Worm (Caenorhabditis elegans) whole organism, early embryonic: ENCODE data around the gene col-13.

Experiments used
- B0310.2 ChIP-seq: sonication (generic microtip); optimal IDR thresholded peaks from 2 replicates; lab custom pipeline; 2016; ENCODE audit warnings: mild to moderate bottlenecking, missing genetic modification characterization, missing compliant biosample characterization
- F13C5.2 ChIP-seq: sonication (generic microtip); optimal IDR thresholded peaks from 2 replicates; lab custom pipeline; 2017; ENCODE audit warnings: mild to moderate bottlenecking, missing genetic modification characterization, inconsistent platforms, missing compliant biosample characterization
- aly-1 ChIP-seq: sonication (generic microtip); optimal IDR thresholded peaks from 2 replicates; lab custom pipeline; 2016; ENCODE audit warnings: missing genetic modification characterization, missing compliant biosample characterization
- ama-1 ChIP-seq: fragments of 150-350 bp; optimal IDR thresholded peaks from 2 replicates; lab custom pipeline; 2014
- ceh-13 ChIP-seq: fragments of 200-800 bp; sonication (Bioruptor generic); optimal IDR thresholded peaks from 2 replicates; lab custom pipeline; 2018; ENCODE audit warnings: mild to moderate bottlenecking, missing genetic modification characterization, missing compliant biosample characterization
- ceh-36 ChIP-seq: sonication (generic microtip); optimal IDR thresholded peaks from 2 replicates; lab custom pipeline; 2016; ENCODE audit warnings: missing genetic modification characterization, inconsistent platforms, missing compliant biosample characterization
- ets-7 ChIP-seq: sonication (generic microtip); optimal IDR thresholded peaks from 2 replicates; lab custom pipeline; 2016; ENCODE audit warnings: missing genotype, missing genetic modification characterization, missing compliant biosample characterization
- flt-1 ChIP-seq: fragments of 200-800 bp; sonication (Bioruptor generic); IDR thresholded peaks from 2 replicates; pipeline ENCODE4 v1.3.6; 2022; ENCODE audit warnings: missing genetic modification characterization, missing compliant biosample characterization
- hmbx-1 ChIP-seq: sonication (generic microtip); optimal IDR thresholded peaks from 2 replicates; lab custom pipeline; 2016; ENCODE audit warnings: mild to moderate bottlenecking, missing genetic modification characterization, missing compliant biosample characterization
- hmg-4 ChIP-seq: fragments of 200-800 bp; sonication (Bioruptor generic); optimal IDR thresholded peaks from 2 replicates; lab custom pipeline; 2018; ENCODE audit warnings: mild to moderate bottlenecking, missing genetic modification characterization, missing compliant biosample characterization
- hnd-1 ChIP-seq: sonication (generic microtip); optimal IDR thresholded peaks from 2 replicates; lab custom pipeline; 2016; ENCODE audit warnings: missing genetic modification characterization, missing compliant biosample characterization
- pes-1 ChIP-seq: fragments of 200-800 bp; sonication (Bioruptor generic); IDR thresholded peaks from 2 replicates; pipeline ENCODE4 v1.3.6; 2022; ENCODE audit warnings: missing genetic modification reagents, missing genetic modification characterization, missing compliant biosample characterization
- scrt-1 ChIP-seq: fragments of 200-800 bp; sonication (Bioruptor generic); IDR thresholded peaks from 2 replicates; pipeline ENCODE4 v1.3.6; 2022; ENCODE audit warnings: missing genetic modification characterization, missing compliant biosample characterization
- sea-1 ChIP-seq: fragments of 200-800 bp; sonication (Bioruptor generic); conservative IDR thresholded peaks from 2 replicates; pipeline ENCODE4 v1.3.6; 2022; ENCODE audit warnings: missing genetic modification characterization, missing compliant biosample characterization
- tbx-11 ChIP-seq: fragments of 200-800 bp; sonication (Bioruptor generic); IDR thresholded peaks from 2 replicates; pipeline ENCODE4 v1.3.6; 2022; ENCODE audit warnings: missing genetic modification characterization, missing compliant biosample characterization
- tbx-37 ChIP-seq: fragments of 200-800 bp; sonication (Bioruptor generic); conservative IDR thresholded peaks from 2 replicates; pipeline ENCODE4 v1.3.6; 2022; ENCODE audit warnings: missing genetic modification reagents, missing genetic modification characterization, missing compliant biosample characterization
- tra-4 ChIP-seq: sonication (generic microtip); optimal IDR thresholded peaks from 2 replicates; lab custom pipeline; 2017; ENCODE audit warnings: missing genetic modification characterization, missing compliant biosample characterization

The col-13 gene

DNA sequence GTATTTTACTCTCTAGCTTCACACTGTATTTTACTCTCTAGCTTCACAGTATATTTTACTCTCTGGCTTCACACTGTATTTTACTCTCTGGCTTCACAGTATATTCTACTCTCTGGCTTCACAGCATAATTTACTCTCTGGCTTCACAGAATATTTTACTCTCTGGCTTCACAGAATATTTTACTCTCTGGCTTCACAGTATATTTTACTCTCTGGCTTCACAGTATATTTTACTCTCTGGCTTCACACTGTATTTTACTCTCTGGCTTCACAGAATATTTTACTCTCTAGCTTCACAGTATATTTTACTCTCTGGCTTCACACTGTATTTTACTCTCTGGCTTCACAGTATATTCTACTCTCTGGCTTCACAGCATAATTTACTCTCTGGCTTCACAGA, 28.2 kb upstream of the col-13 start:
- TF ChIP-seq tbx-37 (GFP tag; lab: Robert Waterston, UW) = peak; percentile 40

DNA sequence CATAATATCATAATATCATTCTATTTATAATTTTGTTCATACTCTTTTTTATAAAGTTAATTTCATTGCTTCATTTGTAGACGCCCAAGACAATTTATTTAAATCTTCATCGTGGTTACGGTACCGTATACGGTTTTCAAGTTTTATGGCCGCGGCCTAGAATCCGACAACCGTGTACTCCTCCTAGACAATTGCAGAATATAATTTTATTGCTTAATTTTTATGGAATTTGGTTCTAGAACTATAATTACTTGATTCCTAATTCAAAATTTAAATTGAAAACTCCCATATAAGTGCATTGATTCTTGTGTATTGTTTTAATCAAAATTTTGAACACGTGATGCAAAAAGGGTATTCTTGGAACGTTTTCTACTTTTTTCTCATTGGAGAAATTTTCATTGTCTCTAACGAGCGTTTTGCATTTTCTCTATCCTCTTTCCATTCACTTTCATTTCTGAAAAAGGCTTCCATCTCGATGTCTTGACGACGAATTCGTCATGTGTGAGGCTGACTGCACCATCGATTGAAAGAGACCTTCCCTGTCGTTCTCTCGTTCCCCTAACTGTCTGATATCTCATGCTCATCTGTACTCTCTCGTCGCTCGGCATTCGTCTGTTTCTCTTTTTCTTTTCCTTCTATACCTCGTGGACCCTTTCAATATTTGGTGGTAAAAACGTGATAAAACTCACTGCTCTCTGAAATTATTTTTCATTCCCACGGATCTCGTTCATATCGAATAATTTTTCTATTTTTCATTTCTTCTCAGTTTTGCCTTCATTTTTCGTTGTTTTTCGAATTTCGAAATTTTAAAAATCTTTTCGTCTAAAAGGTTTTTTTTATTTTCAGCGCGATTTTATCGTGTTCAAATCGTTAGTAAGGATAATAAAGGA, 19.7 kb upstream of the col-13 start, which contains the start of gene pap-1:
TSS of gene pap-1 (plus strand) at position 840 of the 890 bp plus-strand sequence.
- TF ChIP-seq B0310.2 = no peak
- no peak for TF ChIP-seq ceh-13 (GFP tag; lab: Kevin White, UChicago)
- no peak for TF ChIP-seq aly-1 (tag; lab: Kevin White, UChicago)
- no peak for TF ChIP-seq flt-1
- TF ChIP-seq tbx-37 (GFP tag; lab: Robert Waterston, UW) = no peak
- no peak for TF ChIP-seq ceh-36 (tag; lab: Kevin White, UChicago)

DNA sequence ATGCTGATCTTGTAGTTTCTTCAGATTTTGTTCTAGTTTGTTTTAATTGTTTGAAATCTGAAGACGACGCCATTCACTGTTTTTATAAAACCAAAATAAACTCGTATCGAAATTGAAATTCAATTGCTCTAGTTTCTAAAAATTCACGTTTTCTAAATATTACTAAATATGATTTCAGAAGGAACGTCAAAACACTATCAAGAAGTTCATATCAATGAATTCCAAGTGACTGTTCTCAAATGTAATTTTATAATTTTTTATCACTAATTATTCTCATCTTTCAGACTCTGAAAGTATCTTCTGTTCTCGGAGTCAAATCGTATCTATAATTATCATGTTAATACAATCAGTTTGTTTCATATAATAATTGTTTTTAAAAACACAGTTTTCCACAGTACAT, 19.0 kb upstream of the col-13 start, which contains the start of gene snf-10:
TSS of gene snf-10 (minus strand) at position 101 of the 400 bp plus-strand sequence.
- TF ChIP-seq hmg-4 (GFP tag; lab: Kevin White, UChicago) = no peak
- no peak for TF ChIP-seq flt-1
- no peak for TF ChIP-seq tra-4 (tag; lab: Kevin White, UChicago)
- no peak for TF ChIP-seq pes-1 (GFP tag; lab: Robert Waterston, UW)
- TF ChIP-seq ceh-36 (tag; lab: Kevin White, UChicago) = no peak
- no peak for TF ChIP-seq hnd-1 (tag; lab: Kevin White, UChicago)

DNA sequence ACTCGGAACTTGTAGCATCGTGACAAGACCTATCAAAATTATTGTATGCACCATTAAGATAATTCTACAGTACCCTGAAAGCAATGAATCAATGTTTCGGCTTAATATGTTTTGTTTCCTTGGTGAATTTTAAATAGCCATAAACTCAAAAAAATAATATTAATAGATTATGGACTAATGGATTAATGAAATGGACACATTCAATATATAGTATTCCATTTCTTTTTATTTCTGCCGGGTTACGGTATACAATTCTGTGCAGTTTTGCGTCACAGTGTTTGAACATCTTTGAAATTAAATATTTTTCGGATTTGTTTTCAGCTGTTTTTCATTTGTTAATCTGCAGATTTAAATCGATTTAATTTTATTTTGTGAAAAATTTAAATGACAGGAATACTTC, 14.9 kb upstream of the col-13 start, which contains the start of gene set-22:
TSS of gene set-22 (plus strand) at position 301 of the 400 bp plus-strand sequence.
- TF ChIP-seq hmbx-1 = no peak
- no peak for TF ChIP-seq hmg-4 (GFP tag; lab: Kevin White, UChicago)
- TF ChIP-seq ets-7 (tag; lab: Kevin White, UChicago) = no peak
- TF ChIP-seq pes-1 (GFP tag; lab: Robert Waterston, UW) = no peak
- TF ChIP-seq tra-4 (tag; lab: Kevin White, UChicago) = no peak
- TF ChIP-seq F13C5.2 (tag; lab: Kevin White, UChicago) = no peak
- no peak for TF ChIP-seq tbx-11 (GFP tag; lab: Robert Waterston, UW)
- no peak for TF ChIP-seq ama-1 (lab: Kevin White, UChicago)
- TF ChIP-seq sea-1 (GFP tag; lab: Robert Waterston, UW) = no peak
- TF ChIP-seq ceh-13 (GFP tag; lab: Kevin White, UChicago) = no peak
- TF ChIP-seq hnd-1 (tag; lab: Kevin White, UChicago) = no peak
- no peak for TF ChIP-seq ceh-36 (tag; lab: Kevin White, UChicago)
- no peak for TF ChIP-seq scrt-1 (GFP tag; lab: Robert Waterston, UW)

DNA sequence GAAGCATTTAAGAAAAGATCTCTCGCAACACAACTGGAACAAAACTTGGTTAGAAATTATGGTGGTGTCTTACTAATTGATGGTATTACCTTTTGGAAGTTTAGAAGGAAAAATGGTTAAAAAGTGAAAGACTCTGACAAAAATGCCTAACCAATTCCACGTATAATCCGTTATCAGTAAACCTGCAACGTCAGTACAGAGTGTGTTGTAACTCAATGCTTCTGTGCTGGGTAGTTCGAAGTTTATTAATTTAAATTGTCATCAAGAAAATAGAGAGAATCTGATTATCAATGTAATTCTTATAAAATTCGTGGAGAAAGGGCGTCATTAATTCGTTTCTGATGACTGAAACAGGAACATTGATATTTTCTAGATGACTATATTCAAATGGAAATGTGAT, 13.5 kb upstream of the col-13 start:
- TF ChIP-seq flt-1 = no peak
- TF ChIP-seq sea-1 (GFP tag; lab: Robert Waterston, UW) = no peak
- no peak for TF ChIP-seq scrt-1 (GFP tag; lab: Robert Waterston, UW)
- TF ChIP-seq tbx-37 (GFP tag; lab: Robert Waterston, UW) = no peak
- no peak for TF ChIP-seq aly-1 (tag; lab: Kevin White, UChicago)
- no peak for TF ChIP-seq pes-1 (GFP tag; lab: Robert Waterston, UW)

DNA sequence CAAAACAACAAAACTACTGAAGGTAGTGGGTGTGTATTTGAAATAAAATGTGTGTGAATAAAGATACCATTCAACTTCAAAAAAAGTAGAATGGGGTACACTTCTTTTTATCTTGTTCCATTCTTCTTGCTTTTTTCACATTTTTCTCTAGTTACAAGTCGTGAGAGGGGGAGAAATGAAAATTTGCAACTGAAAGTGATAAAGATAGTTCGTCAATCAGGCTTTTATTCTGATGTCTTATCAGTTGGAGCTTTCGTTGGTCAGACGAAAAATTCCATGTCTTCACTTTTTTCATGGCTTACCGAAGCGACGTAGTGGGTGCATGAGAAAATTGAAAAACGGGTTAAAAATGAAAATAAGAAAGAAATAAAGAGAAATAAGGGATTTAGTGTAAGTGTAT, 12.0 kb upstream of the col-13 start, which contains the start of gene Y32F6A.4:
TSS of gene Y32F6A.4 (minus strand) at position 347 of the 400 bp plus-strand sequence.
- TF ChIP-seq tbx-11 (GFP tag; lab: Robert Waterston, UW) (no peak), tra-4 (tag; lab: Kevin White, UChicago) (no peak), ama-1 (lab: Kevin White, UChicago) (no peak)

DNA sequence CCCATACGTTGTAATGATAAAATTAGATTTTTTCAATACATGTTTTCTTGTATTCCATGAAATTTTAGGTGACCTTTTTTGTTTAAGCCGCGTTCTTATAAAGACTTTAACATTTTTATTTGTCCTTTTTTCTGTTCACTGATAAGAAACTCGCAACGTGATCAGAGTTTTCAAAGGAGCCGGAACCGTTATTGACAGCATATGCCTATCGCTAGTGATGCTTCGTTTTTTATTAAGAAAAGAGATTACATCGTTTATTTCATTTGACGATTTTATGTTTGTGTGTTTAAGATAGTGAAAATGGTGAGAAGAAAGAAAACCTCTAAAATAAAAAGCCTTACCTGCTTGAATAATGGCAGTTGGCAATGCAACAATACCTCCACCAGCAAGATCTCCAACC, 10.9 kb upstream of the col-13 start:
- TF ChIP-seq hnd-1 (tag; lab: Kevin White, UChicago) (no peak), hmg-4 (GFP tag; lab: Kevin White, UChicago) (no peak), B0310.2 (no peak), scrt-1 (GFP tag; lab: Robert Waterston, UW) (no peak), tbx-11 (GFP tag; lab: Robert Waterston, UW) (no peak), sea-1 (GFP tag; lab: Robert Waterston, UW) (no peak), ceh-36 (tag; lab: Kevin White, UChicago) (no peak), aly-1 (tag; lab: Kevin White, UChicago) (no peak), F13C5.2 (tag; lab: Kevin White, UChicago) (no peak), pes-1 (GFP tag; lab: Robert Waterston, UW) (no peak), ets-7 (tag; lab: Kevin White, UChicago) (no peak)

DNA sequence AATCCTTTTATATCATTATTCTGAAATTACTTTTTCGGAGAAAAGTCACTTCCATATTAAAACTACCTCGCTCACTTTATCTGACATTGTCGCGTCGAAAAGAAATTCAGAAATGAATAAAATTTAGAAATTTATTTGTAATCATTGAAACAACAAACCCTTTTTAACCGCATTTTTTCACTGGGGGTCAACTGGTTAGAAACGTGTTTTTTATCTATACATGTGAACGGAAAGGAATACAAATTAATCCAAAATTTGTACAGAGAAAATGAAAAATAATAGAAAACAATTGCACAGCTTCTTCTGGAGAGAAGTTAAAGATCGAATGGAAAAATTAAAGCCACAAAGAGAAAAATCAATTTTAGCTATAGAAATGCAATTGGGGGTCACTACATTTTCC, 6.9 kb upstream of the col-13 start, which contains the start of gene tag-314:
TSS of gene tag-314 (minus strand) at position 101 of the 400 bp plus-strand sequence.
- no peak for TF ChIP-seq tbx-37 (GFP tag; lab: Robert Waterston, UW)
- no peak for TF ChIP-seq ama-1 (lab: Kevin White, UChicago)
- no peak for TF ChIP-seq tra-4 (tag; lab: Kevin White, UChicago)
- TF ChIP-seq B0310.2 = no peak
